Fruit fly (Drosophila melanogaster) whole organism, embryonic: ENCODE measurements around the gene CG15922.

Experiments
- BEAF-32 ChIP-seq: fragments of 200-800 bp; sonication (Bioruptor generic); optimal IDR thresholded peaks from 3 replicates; lab custom pipeline; 2017; ENCODE audit warnings: missing biosample characterization, missing genetic modification characterization, mild to moderate bottlenecking, moderate library complexity, missing genetic modification reagents
- Bdp1 ChIP-seq: fragments of 200-800 bp; sonication (Bioruptor generic); optimal IDR thresholded peaks from 3 replicates; lab custom pipeline; 2016; ENCODE audit warnings: missing biosample characterization, missing genetic modification characterization
- BtbVII ChIP-seq: fragments of 200-800 bp; sonication (Bioruptor generic); optimal IDR thresholded peaks from 3 replicates; lab custom pipeline; 2017; ENCODE audit warnings: missing biosample characterization, mild to moderate bottlenecking, missing genetic modification characterization
- Bteb2 ChIP-seq: fragments of 200-800 bp; sonication (Bioruptor generic); optimal IDR thresholded peaks from 2 replicates; lab custom pipeline; 2016; ENCODE audit warnings: missing biosample characterization, missing genetic modification characterization
- CG11696 ChIP-seq: fragments of 200-800 bp; sonication (Bioruptor generic); IDR thresholded peaks from 2 replicates; pipeline ENCODE4 v1.3.6; 2022; ENCODE audit warnings: missing biosample characterization, missing genetic modification characterization
- CG15073 ChIP-seq: fragments of 200-800 bp; sonication (Bioruptor generic); optimal IDR thresholded peaks from 2 replicates; lab custom pipeline; 2016; ENCODE audit warnings: missing biosample characterization, missing genetic modification characterization
- CG15696 ChIP-seq: fragments of 200-800 bp; sonication (Bioruptor generic); optimal IDR thresholded peaks from 2 replicates; lab custom pipeline; 2019; ENCODE audit warnings: missing biosample characterization, mild to moderate bottlenecking, missing genetic modification characterization, moderate library complexity
- CG17385 ChIP-seq: fragments of 200-800 bp; sonication (Bioruptor generic); optimal IDR thresholded peaks from 3 replicates; lab custom pipeline; 2018; ENCODE audit warnings: missing biosample characterization, mild to moderate bottlenecking, missing genetic modification characterization
- CG17612 ChIP-seq: fragments of 200-800 bp; sonication (Bioruptor generic); IDR thresholded peaks from 2 replicates; pipeline ENCODE4 v1.3.6; 2022; ENCODE audit warnings: missing biosample characterization, missing genetic modification characterization
- CG18011 ChIP-seq: fragments of 200-800 bp; sonication (Bioruptor generic); optimal IDR thresholded peaks from 2 replicates; lab custom pipeline; 2017; ENCODE audit warnings: missing biosample characterization, missing genetic modification characterization, mild to moderate bottlenecking, moderate library complexity, missing genotype
- CG2202 ChIP-seq: fragments of 200-800 bp; sonication (Bioruptor generic); optimal IDR thresholded peaks from 2 replicates; lab custom pipeline; 2018; ENCODE audit warnings: missing biosample characterization, mild to moderate bottlenecking, missing genetic modification characterization
- CG3065 ChIP-seq: fragments of 200-800 bp; sonication (Bioruptor generic); optimal IDR thresholded peaks from 2 replicates; lab custom pipeline; 2016; ENCODE audit warnings: missing biosample characterization, missing genetic modification characterization
- CG3847 ChIP-seq: fragments of 200-800 bp; sonication (Bioruptor generic); IDR thresholded peaks from 2 replicates; pipeline ENCODE4 v1.3.6; 2022; ENCODE audit warnings: missing biosample characterization, missing genetic modification characterization
- CG5245 ChIP-seq: fragments of 200-800 bp; sonication (Bioruptor generic); optimal IDR thresholded peaks from 3 replicates; lab custom pipeline; 2016; ENCODE audit warnings: missing biosample characterization, missing genetic modification characterization
- CG6813 ChIP-seq: fragments of 200-800 bp; sonication (Bioruptor generic); optimal IDR thresholded peaks from 2 replicates; lab custom pipeline; 2017; ENCODE audit warnings: missing biosample characterization, missing genetic modification characterization, mild to moderate bottlenecking, moderate library complexity, missing genetic modification reagents
- CG7556 ChIP-seq: fragments of 200-800 bp; sonication (Bioruptor generic); optimal IDR thresholded peaks from 2 replicates; lab custom pipeline; 2017; ENCODE audit warnings: missing biosample characterization, mild to moderate bottlenecking, missing genetic modification characterization
- CG7963 ChIP-seq: fragments of 200-800 bp; sonication (Bioruptor generic); IDR thresholded peaks from 3 replicates; pipeline ENCODE4 v1.3.6; 2022; ENCODE audit warnings: missing biosample characterization, missing genetic modification characterization; ENCODE audit not compliant: partially characterized antibody
- CG8359 ChIP-seq: fragments of 200-800 bp; sonication (Bioruptor generic); optimal IDR thresholded peaks from 2 replicates; lab custom pipeline; 2017; ENCODE audit warnings: missing biosample characterization, mild to moderate bottlenecking, missing genetic modification characterization, borderline replicate concordance
- CG9727 ChIP-seq: fragments of 200-800 bp; sonication (Bioruptor generic); optimal IDR thresholded peaks from 3 replicates; lab custom pipeline; 2017; ENCODE audit warnings: missing biosample characterization, mild to moderate bottlenecking, missing genetic modification characterization
- CG9876 ChIP-seq: fragments of 200-800 bp; sonication (Bioruptor generic); optimal IDR thresholded peaks from 2 replicates; lab custom pipeline; 2016; ENCODE audit warnings: missing biosample characterization, missing genetic modification characterization
- Deaf1 ChIP-seq: fragments of 200-800 bp; optimal IDR thresholded peaks from 3 replicates; lab custom pipeline; 2019; ENCODE audit warnings: missing biosample characterization, mild to moderate bottlenecking, missing genetic modification characterization, moderate library complexity
- Drgx ChIP-seq: fragments of 200-800 bp; sonication (Bioruptor generic); IDR thresholded peaks from 2 replicates; pipeline ENCODE4 v1.3.6; 2022; ENCODE audit warnings: missing biosample characterization, missing genetic modification characterization
- Gsc ChIP-seq: fragments of 200-800 bp; sonication (Bioruptor generic); IDR thresholded peaks from 2 replicates; pipeline ENCODE4 v1.3.6; 2022; ENCODE audit warnings: missing biosample characterization, missing genetic modification characterization
- HHEX ChIP-seq: fragments of 200-800 bp; sonication (Bioruptor generic); optimal IDR thresholded peaks from 3 replicates; lab custom pipeline; 2017; ENCODE audit warnings: missing biosample characterization, mild to moderate bottlenecking, missing genetic modification characterization, missing genetic modification reagents
- Hr51 ChIP-seq, 2 experiments: fragments of 200-800 bp; sonication (Bioruptor generic); optimal IDR thresholded peaks; 2 replicates in 1 of 2; 3 replicates in 1 of 2; lab custom pipeline; 2016 to 2018; ENCODE audit warnings: missing biosample characterization in 2 of 2, missing genetic modification characterization in 2 of 2, mild to moderate bottlenecking in 1 of 2, moderate library complexity in 1 of 2
- NfI ChIP-seq: fragments of 200-800 bp; sonication (Bioruptor generic); optimal IDR thresholded peaks from 3 replicates; lab custom pipeline; 2018; ENCODE audit warnings: missing biosample characterization, mild to moderate bottlenecking, missing genetic modification characterization, moderate library complexity
- PHDP ChIP-seq: fragments of 200-800 bp; sonication (Bioruptor generic); optimal IDR thresholded peaks from 3 replicates; lab custom pipeline; 2018; ENCODE audit warnings: missing biosample characterization, mild to moderate bottlenecking, missing genetic modification characterization, moderate library complexity
- Sox100B ChIP-seq: fragments of 200-800 bp; sonication (Bioruptor generic); optimal IDR thresholded peaks from 3 replicates; lab custom pipeline; 2018; ENCODE audit warnings: missing biosample characterization, mild to moderate bottlenecking, missing genetic modification characterization
- Stat92E ChIP-seq, 3 experiments: fragments of >200 bp in 2 of 3; fragments of 200-800 bp in 1 of 3; sonication (Bioruptor generic) in 1 of 3; optimal IDR thresholded peaks; 2 replicates each; lab custom pipeline; 2017 to 2019; ENCODE audit warnings: missing biosample characterization in 3 of 3, missing genetic modification characterization in 3 of 3, mild to moderate bottlenecking in 1 of 3, moderate library complexity in 1 of 3
- ap ChIP-seq: fragments of 200-800 bp; sonication (Bioruptor generic); IDR thresholded peaks from 2 replicates; pipeline ENCODE4 v1.3.6; 2022; ENCODE audit warnings: missing biosample characterization, missing genetic modification characterization
- bbx ChIP-seq: fragments of 200-800 bp; sonication (Bioruptor generic); IDR thresholded peaks from 2 replicates; pipeline ENCODE4 v1.3.6; 2022; ENCODE audit warnings: missing biosample characterization, missing genetic modification characterization; ENCODE audit not compliant: partially characterized antibody
- exex ChIP-seq: fragments of 200-800 bp; sonication (Bioruptor generic); optimal IDR thresholded peaks from 4 replicates; lab custom pipeline; 2018; ENCODE audit warnings: missing biosample characterization, mild to moderate bottlenecking, missing genetic modification characterization, moderate library complexity
- fd64A ChIP-seq: fragments of 200-800 bp; sonication (Bioruptor generic); optimal IDR thresholded peaks from 3 replicates; lab custom pipeline; 2018; ENCODE audit warnings: missing biosample characterization, mild to moderate bottlenecking, missing genetic modification characterization
- ftz-f1 ChIP-seq: fragments of 200-800 bp; sonication (Bioruptor generic); optimal IDR thresholded peaks from 2 replicates; lab custom pipeline; 2016; ENCODE audit warnings: missing biosample characterization, missing genetic modification characterization
- gcm2 ChIP-seq: fragments of 200-800 bp; sonication (Bioruptor generic); optimal IDR thresholded peaks from 2 replicates; lab custom pipeline; 2016; ENCODE audit warnings: missing biosample characterization, missing genetic modification characterization
- jigr1 ChIP-seq: fragments of 200-800 bp; sonication (Bioruptor generic); IDR thresholded peaks from 3 replicates; pipeline ENCODE4 v1.3.6; 2022; ENCODE audit warnings: missing biosample characterization, missing genetic modification characterization
- mld ChIP-seq: fragments of 200-800 bp; sonication (Bioruptor generic); IDR thresholded peaks from 3 replicates; pipeline ENCODE4 v1.3.6; 2022; ENCODE audit warnings: missing biosample characterization, missing genetic modification characterization; ENCODE audit not compliant: partially characterized antibody
- nau ChIP-seq: fragments of 200-800 bp; sonication (Bioruptor generic); optimal IDR thresholded peaks from 3 replicates; lab custom pipeline; 2017; ENCODE audit warnings: missing biosample characterization, mild to moderate bottlenecking, missing genetic modification characterization, missing genetic modification reagents
- odd ChIP-seq: fragments of 200-800 bp; sonication (Bioruptor generic); optimal IDR thresholded peaks from 2 replicates; lab custom pipeline; 2017; ENCODE audit warnings: missing biosample characterization, mild to moderate bottlenecking, missing genetic modification characterization
- pho ChIP-seq: fragments of 200-800 bp; sonication (Bioruptor generic); optimal IDR thresholded peaks from 2 replicates; lab custom pipeline; 2016; ENCODE audit warnings: missing biosample characterization, missing genetic modification characterization
- pita ChIP-seq: fragments of 200-800 bp; sonication (Bioruptor generic); optimal IDR thresholded peaks from 2 replicates; lab custom pipeline; 2017; ENCODE audit warnings: missing biosample characterization, mild to moderate bottlenecking, missing genetic modification characterization
- pros ChIP-seq: fragments of 200-800 bp; sonication (Bioruptor generic); optimal IDR thresholded peaks from 3 replicates; lab custom pipeline; 2019; ENCODE audit warnings: missing biosample characterization, mild to moderate bottlenecking, missing genetic modification characterization, moderate library complexity
- stwl ChIP-seq: fragments of 200-800 bp; sonication (Bioruptor generic); optimal IDR thresholded peaks from 3 replicates; lab custom pipeline; 2018; ENCODE audit warnings: missing biosample characterization, mild to moderate bottlenecking, missing genetic modification characterization, moderate library complexity
- sug ChIP-seq: fragments of 200-800 bp; optimal IDR thresholded peaks from 2 replicates; lab custom pipeline; 2019; ENCODE audit warnings: missing biosample characterization, mild to moderate bottlenecking, missing genetic modification characterization, moderate library complexity
- tio ChIP-seq: fragments of 200-800 bp; sonication (Bioruptor generic); optimal IDR thresholded peaks from 2 replicates; lab custom pipeline; 2017; ENCODE audit warnings: missing biosample characterization, missing genetic modification characterization, inconsistent platforms
- trem ChIP-seq: fragments of 200-800 bp; optimal IDR thresholded peaks from 3 replicates; lab custom pipeline; 2019; ENCODE audit warnings: missing biosample characterization, mild to moderate bottlenecking, missing genetic modification characterization, moderate library complexity

Gene CG15922

DNA sequence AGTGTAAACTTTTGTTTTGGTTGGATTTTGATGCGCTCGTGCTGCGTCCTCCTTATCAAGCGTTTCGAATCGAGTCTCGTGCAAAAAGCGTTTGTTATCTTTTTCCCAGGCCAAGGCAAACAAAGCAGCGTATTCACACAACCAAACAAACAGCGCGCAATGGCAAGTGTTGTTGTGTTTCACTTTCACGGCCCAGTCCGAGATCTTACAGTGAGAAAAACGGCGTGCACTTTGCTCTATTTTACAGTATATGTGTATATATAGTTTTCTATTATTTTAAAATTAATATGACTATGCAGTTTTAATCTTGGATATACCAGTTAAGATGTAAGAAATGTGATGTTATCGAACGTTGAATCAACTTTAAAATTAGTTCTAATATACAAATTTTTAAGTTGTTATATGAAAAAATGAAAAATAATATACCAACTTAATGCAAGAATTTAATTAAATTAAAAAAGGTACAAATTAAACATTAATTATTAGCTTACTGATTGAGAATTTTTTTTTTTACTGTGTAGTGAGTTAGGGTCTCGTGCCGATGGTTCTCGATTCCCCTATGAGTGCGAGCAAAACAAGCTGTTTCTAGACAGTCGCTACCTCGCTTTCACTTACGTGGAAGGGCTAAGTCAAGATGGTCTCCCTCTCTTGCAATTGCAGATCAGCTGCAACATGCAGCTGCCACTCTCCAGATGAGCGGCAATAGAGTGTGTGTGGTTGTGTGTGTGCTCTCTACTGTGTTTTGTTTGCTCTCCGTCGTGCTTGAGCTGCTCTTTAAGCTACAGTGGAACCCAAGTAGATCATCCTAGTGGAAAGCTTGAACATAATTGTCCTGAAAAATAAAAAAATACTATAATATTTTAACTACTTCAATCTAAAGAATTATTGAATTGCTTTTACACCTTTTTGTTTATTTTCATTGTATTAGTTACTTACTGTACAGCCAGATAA, 34.4 kb upstream of the CG15922 start (continued):
- TF ChIP-seq BtbVII (GFP tag; lab: Kevin White, UChicago) (peak; percentile 70), CG8359 (GFP tag; lab: Kevin White, UChicago) (peak; percentile 69), tio (GFP tag; lab: Kevin White, UChicago) (peak; percentile 86), trem (peak; percentile 90), ap (GFP tag; lab: Robert Waterston, UW) (peak; percentile 64), pita (no peak), CG15073 (no peak), odd (peak; percentile 85), CG9876 (GFP tag; lab: Kevin White, UChicago) (no peak), CG5245 (GFP tag; lab: Kevin White, UChicago) (peak; percentile 72), gcm2 (no peak), NfI (peak; percentile 59), pros (GFP tag; lab: Kevin White, UChicago) (peak; percentile 79), nau (GFP tag; lab: Kevin White, UChicago) (peak; percentile 51), sug (tag; lab: Kevin White, UChicago) (peak; percentile 52), Drgx (peak; percentile 82), CG17385 (GFP tag; lab: Kevin White, UChicago) (peak; percentile 82), PHDP (tag; lab: Kevin White, UChicago) (peak; percentile 93), exex (tag; lab: Kevin White, UChicago) (peak; percentile 17), CG3847 (GFP tag; lab: Robert Waterston, UW) (peak; percentile 61), ftz-f1 (no peak), CG11696 (GFP tag; lab: Robert Waterston, UW) (0 out of 2 replicates have a peak, but pooled peaks have one; percentile 23), HHEX (GFP tag; lab: Kevin White, UChicago) (peak; percentile 80), CG17612 (GFP tag; lab: Robert Waterston, UW) (peak; percentile 27; the same call in 1 of the 2 replicates), CG15696 (peak; percentile 96), BEAF-32 (GFP tag; lab: Kevin White, UChicago) (no peak), CG7556 (GFP tag; lab: Kevin White, UChicago) (peak; percentile 95), Bteb2 (GFP tag; lab: Kevin White, UChicago) (no peak), fd64A (GFP tag; lab: Kevin White, UChicago) (peak; percentile 23), Bdp1 (no peak), jigr1 (GFP tag; lab: Robert Waterston, UW) (peak; percentile 59; the same call in 1 of the 3 replicates), Deaf1 (peak; percentile 75), bbx (GFP tag; lab: Robert Waterston, UW) (no peak), mld (GFP tag; lab: Robert Waterston, UW) (no peak), Sox100B (GFP tag; lab: Kevin White, UChicago) (peak; percentile 97), CG3065 (GFP tag; lab: Kevin White, UChicago) (peak; percentile 45), stwl (tag; lab: Kevin White, UChicago) (peak; percentile 37), Stat92E (GFP tag; optimal IDR thresholded peaks at IDR 0.05; lab: Kevin White, UChicago) (peak in 1 of 3 experiments; percentile 88), Hr51 (GFP tag; optimal IDR thresholded peaks at IDR 0.05; lab: Kevin White, UChicago) (peak in 1 of 2 experiments; percentile 92), pho (GFP tag; lab: Kevin White, UChicago) (no peak), CG6813 (peak; percentile 86), CG7963 (GFP tag; lab: Robert Waterston, UW) (no peak), CG2202 (peak; percentile 81), Gsc (GFP tag; lab: Robert Waterston, UW) (no peak; the same call in 1 of the 2 replicates), CG9727 (GFP tag; lab: Kevin White, UChicago) (peak; percentile 97), CG18011 (peak; percentile 47)
